Worm (Caenorhabditis elegans): ENCODE measurements around the gene T16G12.1.

The T16G12.1 gene

ce11 chrIII:10010117-10010516, 39.5 kb downstream of the T16G12.1 start, which contains the start of gene fbxa-155:
Gene fbxa-155 (minus strand): TSS chrIII:10010217.
- TF ChIP-seq unc-130 (GFP tag; optimal IDR thresholded peaks at IDR 0.05): no peak

ce11 chrIII:10006734-10007348, 42.8 kb downstream of the T16G12.1 start, which contains the start of gene C05B5.8:
Gene C05B5.8 (minus strand): TSS chrIII:10006784.
- TF ChIP-seq nhr-179 (tag; optimal IDR thresholded peaks at IDR 0.05): no peak
- TF ChIP-seq F22D6.2 (tag; optimal IDR thresholded peaks at IDR 0.05): no peak
- TF ChIP-seq Y79H2A.3 (GFP tag; conservative IDR thresholded peaks at IDR 0.05): no peak
- no peak for TF ChIP-seq lin-35 (GFP tag; optimal IDR thresholded peaks at IDR 0.05)
- no peak for TF ChIP-seq ceh-40 (GFP tag; IDR thresholded peaks at IDR 0.05)
- no peak for TF ChIP-seq Y56A3A.18 (GFP tag; IDR thresholded peaks at IDR 0.05)
- TF ChIP-seq pha-4 (tag; optimal IDR thresholded peaks at IDR 0.05): no peak
- no peak for TF ChIP-seq snpc-3.4 (tag; optimal IDR thresholded peaks at IDR 0.05)

ce11 chrIII:10004213-10004612, 45.4 kb downstream of the T16G12.1 start, which contains the start of gene C05B5.11:
Gene C05B5.11 (plus strand): TSS chrIII:10004513.
- TF ChIP-seq nhr-90 (tag; optimal IDR thresholded peaks at IDR 0.05): no peak

- no peak for TF ChIP-seq F33H1.4 (GFP tag; IDR thresholded peaks at IDR 0.05)
Measured at ce11 chrIII:10001060-10001459, 48.6 kb downstream of the T16G12.1 start, which contains the start of gene C05B5.5. Gene C05B5.5 (plus strand): TSS chrIII:10001360.

ce11 chrIII:10000428-10000827, 49.2 kb downstream of the T16G12.1 start, which contains the start of gene C05B5.2:
Gene C05B5.2 (minus strand): TSS chrIII:10000528.
- TF ChIP-seq F57A8.1 (GFP tag; optimal IDR thresholded peaks at IDR 0.05): no peak
- TF ChIP-seq somi-1 (GFP tag; optimal IDR thresholded peaks at IDR 0.05): no peak
- no peak for TF ChIP-seq ceh-91 (GFP tag; IDR thresholded peaks at IDR 0.05)
- TF ChIP-seq lir-1 (GFP tag; conservative IDR thresholded peaks at IDR 0.05): no peak
- no peak for TF ChIP-seq rec-8 (tag; optimal IDR thresholded peaks at IDR 0.05)
- no peak for TF ChIP-seq attf-6 (GFP tag; IDR thresholded peaks at IDR 0.05)
- no peak for TF ChIP-seq sptf-2 (GFP tag; optimal IDR thresholded peaks at IDR 0.05)
- no peak for TF ChIP-seq repo-1 (tag; optimal IDR thresholded peaks at IDR 0.05)
- TF ChIP-seq snpc-3.4 (tag; optimal IDR thresholded peaks at IDR 0.05): no peak
- TF ChIP-seq madf-8 (GFP tag; conservative IDR thresholded peaks at IDR 0.05): no peak
- TF ChIP-seq rpc-1 (optimal IDR thresholded peaks at IDR 0.05): no peak
- TF ChIP-seq rpc-1 (tag; optimal IDR thresholded peaks at IDR 0.05): no peak
- TF ChIP-seq zim-3 (tag; optimal IDR thresholded peaks at IDR 0.05): no peak
- TF ChIP-seq hmg-1.2 (GFP tag; IDR thresholded peaks at IDR 0.05): no peak
- no peak for TF ChIP-seq dpff-1 (tag; optimal IDR thresholded peaks at IDR 0.05)
- TF ChIP-seq pbrm-1 (GFP tag; IDR thresholded peaks at IDR 0.05): no peak
- no peak for TF ChIP-seq madf-3 (GFP tag; IDR thresholded peaks at IDR 0.05)
- no peak for TF ChIP-seq B0035.1 (tag; optimal IDR thresholded peaks at IDR 0.05)
- TF ChIP-seq D2030.7 (GFP tag; IDR thresholded peaks at IDR 0.05): no peak
- no peak for TF ChIP-seq snpc-4 (GFP tag; optimal IDR thresholded peaks at IDR 0.05)
- no peak for TF ChIP-seq snpc-4 (tag; optimal IDR thresholded peaks at IDR 0.05)

All from whole organism, young adult.